Worm (Caenorhabditis elegans) whole organism, L1 larva: Measurements from ENCODE around the gene srt-59.
A peak's percentile ranks its signal among the peaks of the same experiment; 100 is the strongest.

Source experiments
- C04F5.9 ChIP-seq: sonication (generic microtip); optimal IDR thresholded peaks from 2 replicates; lab custom pipeline; 2016; ENCODE audit warnings: missing genetic modification characterization, missing compliant biosample characterization
- Y116A8C.19 ChIP-seq: sonication (generic microtip); optimal IDR thresholded peaks from 2 replicates; lab custom pipeline; 2016; ENCODE audit warnings: missing compliant biosample characterization, missing genetic modification characterization, borderline replicate concordance
- alr-1 ChIP-seq: fragments of 200-800 bp; sonication (Bioruptor generic); optimal IDR thresholded peaks from 2 replicates; lab custom pipeline; 2018; ENCODE audit warnings: borderline replicate concordance, mild to moderate bottlenecking, missing genetic modification characterization, missing compliant biosample characterization
- ama-1 ChIP-seq: fragments of 150-350 bp; optimal IDR thresholded peaks from 2 replicates; lab custom pipeline; 2014
- blmp-1 ChIP-seq: fragments of 150-350 bp; optimal IDR thresholded peaks from 2 replicates; lab custom pipeline; 2014; ENCODE audit warnings: missing biosample characterization, missing genetic modification characterization
- ceh-63 ChIP-seq: fragments of 200-800 bp; sonication (Bioruptor generic); optimal IDR thresholded peaks from 2 replicates; lab custom pipeline; 2018; ENCODE audit warnings: mild to moderate bottlenecking, missing genetic modification characterization, missing compliant biosample characterization
- ceh-82 ChIP-seq, 3 experiments: fragments of 150-350 bp in 1 of 3; sonication (generic microtip) in 2 of 3; optimal IDR thresholded peaks; 2 replicates each; lab custom pipeline; 2014 to 2017; ENCODE audit warnings: missing biosample characterization in 3 of 3, missing genetic modification characterization in 3 of 3
- ces-1 ChIP-seq: fragments of 150-350 bp; optimal IDR thresholded peaks from 2 replicates; lab custom pipeline; 2014; ENCODE audit warnings: missing biosample characterization, missing genetic modification reagents, missing genetic modification characterization
- dsc-1 ChIP-seq: sonication (generic microtip); optimal IDR thresholded peaks from 2 replicates; lab custom pipeline; 2016; ENCODE audit warnings: mild to moderate bottlenecking, missing genetic modification characterization, missing compliant biosample characterization
- efl-1 ChIP-seq, 4 experiments: fragments of 150-350 bp; optimal IDR thresholded peaks in 3 of 4; peaks in 1 of 4; 1 replicate in 1 of 4; 2 replicates in 3 of 4; lab custom pipeline; 2014; ENCODE audit warnings: missing biosample characterization in 2 of 4, missing genetic modification characterization in 2 of 4, missing genetic modification reagents in 2 of 4
- egl-13 ChIP-seq: sonication (generic microtip); optimal IDR thresholded peaks from 2 replicates; lab custom pipeline; 2016; ENCODE audit warnings: missing genotype, missing genetic modification reagents, missing genetic modification characterization, missing compliant biosample characterization
- egl-27 ChIP-seq, 2 experiments: fragments of 150-350 bp in 1 of 2; sonication (generic microtip); optimal IDR thresholded peaks; 3 replicates each; lab custom pipeline; 2017 to 2018; ENCODE audit warnings: missing biosample characterization in 2 of 2, missing genetic modification characterization in 2 of 2, missing genetic modification reagents in 2 of 2
- fkh-10 ChIP-seq: sonication (generic microtip); optimal IDR thresholded peaks from 2 replicates; lab custom pipeline; 2017; ENCODE audit warnings: missing biosample characterization, missing genetic modification reagents, missing genetic modification characterization
- grh-1 ChIP-seq: fragments of 200-800 bp; sonication (Bioruptor generic); IDR thresholded peaks from 2 replicates; pipeline ENCODE4 v1.3.6; 2022; ENCODE audit warnings: missing genetic modification reagents, missing genetic modification characterization, missing compliant biosample characterization
- hlh-17 ChIP-seq: fragments of 200-800 bp; sonication (Bioruptor generic); optimal IDR thresholded peaks from 2 replicates; lab custom pipeline; 2018; ENCODE audit warnings: missing genetic modification characterization, mild to moderate bottlenecking, missing compliant biosample characterization, moderate library complexity, borderline replicate concordance
- hpl-2 ChIP-seq: fragments of 150-350 bp; optimal IDR thresholded peaks from 2 replicates; lab custom pipeline; 2014; ENCODE audit warnings: missing biosample characterization, missing genetic modification reagents, missing genetic modification characterization
- irx-1 ChIP-seq: sonication (generic microtip); optimal IDR thresholded peaks from 2 replicates; lab custom pipeline; 2016; ENCODE audit warnings: missing genetic modification characterization, missing compliant biosample characterization
- isw-1 ChIP-seq: fragments of 200-800 bp; sonication (Bioruptor generic); IDR thresholded peaks from 2 replicates; pipeline ENCODE4 v1.3.6; 2022; ENCODE audit warnings: missing genetic modification characterization, missing compliant biosample characterization
- lin-13 ChIP-seq: fragments of 150-350 bp; optimal IDR thresholded peaks from 2 replicates; lab custom pipeline; 2014; ENCODE audit warnings: missing biosample characterization, missing genetic modification reagents, missing genetic modification characterization
- lin-14 ChIP-seq: fragments of 200-800 bp; sonication (Bioruptor generic); optimal IDR thresholded peaks from 2 replicates; lab custom pipeline; 2018; ENCODE audit warnings: mild to moderate bottlenecking, missing genetic modification characterization, moderate library complexity, missing compliant biosample characterization
- lin-39 ChIP-seq: fragments of 150-350 bp; optimal IDR thresholded peaks from 2 replicates; lab custom pipeline; 2014; ENCODE audit warnings: missing biosample characterization, missing genetic modification reagents, missing genetic modification characterization
- lsy-2 ChIP-seq, 2 experiments: fragments of 150-350 bp; optimal IDR thresholded peaks; 2 replicates each; lab custom pipeline; 2014; ENCODE audit warnings: missing biosample characterization in 2 of 2, missing genetic modification characterization in 2 of 2
- nhr-20 ChIP-seq: sonication (generic microtip); optimal IDR thresholded peaks from 2 replicates; lab custom pipeline; 2016; ENCODE audit warnings: mild to moderate bottlenecking, missing genetic modification characterization, missing compliant biosample characterization
- nhr-47 ChIP-seq: sonication (generic microtip); optimal IDR thresholded peaks from 2 replicates; lab custom pipeline; 2016; ENCODE audit warnings: mild to moderate bottlenecking, missing genetic modification characterization, moderate library complexity, missing compliant biosample characterization
- nhr-76 ChIP-seq: sonication (generic microtip); optimal IDR thresholded peaks from 2 replicates; lab custom pipeline; 2017; ENCODE audit warnings: missing biosample characterization, missing genetic modification characterization
- nhr-77 ChIP-seq: fragments of 150-350 bp; optimal IDR thresholded peaks from 2 replicates; lab custom pipeline; 2014; ENCODE audit warnings: missing biosample characterization, missing genetic modification characterization
- nhr-85 ChIP-seq: sonication (generic microtip); peaks from one replicate; lab custom pipeline; 2016; ENCODE audit warnings: missing genetic modification characterization, inconsistent platforms, missing compliant biosample characterization
- nhr-90 ChIP-seq: sonication (generic microtip); optimal IDR thresholded peaks from 2 replicates; lab custom pipeline; 2016; ENCODE audit warnings: mild to moderate bottlenecking, missing genetic modification characterization, missing compliant biosample characterization; ENCODE audit not compliant: poor library complexity
- pag-3 ChIP-seq: sonication (generic microtip); optimal IDR thresholded peaks from 2 replicates; lab custom pipeline; 2017; ENCODE audit warnings: missing genetic modification characterization, mild to moderate bottlenecking, missing compliant biosample characterization, antibody characterized with exemption, borderline replicate concordance; ENCODE audit not compliant: insufficient read depth
- rnt-1 ChIP-seq: sonication (generic microtip); optimal IDR thresholded peaks from 2 replicates; lab custom pipeline; 2016; ENCODE audit warnings: mild to moderate bottlenecking, missing genetic modification characterization, moderate library complexity, missing compliant biosample characterization
- snpc-4 ChIP-seq: fragments of 150-350 bp; optimal IDR thresholded peaks from 2 replicates; lab custom pipeline; 2014; ENCODE audit warnings: missing biosample characterization, missing genetic modification characterization
- snu-23 ChIP-seq: sonication (generic microtip); optimal IDR thresholded peaks from 2 replicates; lab custom pipeline; 2016; ENCODE audit warnings: missing genetic modification characterization, missing compliant biosample characterization
- tbx-2 ChIP-seq: sonication (generic microtip); optimal IDR thresholded peaks from 2 replicates; lab custom pipeline; 2016; ENCODE audit warnings: missing genetic modification characterization, missing compliant biosample characterization
- unc-98 ChIP-seq: fragments of 200-800 bp; sonication (Bioruptor generic); IDR thresholded peaks from 2 replicates; pipeline ENCODE4 v1.3.6; 2022; ENCODE audit warnings: missing genetic modification characterization, missing compliant biosample characterization
- vab-15 ChIP-seq: sonication (generic microtip); optimal IDR thresholded peaks from 2 replicates; lab custom pipeline; 2017; ENCODE audit warnings: missing genotype, mild to moderate bottlenecking, missing genetic modification characterization, missing compliant biosample characterization
- xbp-1 ChIP-seq: sonication (generic microtip); optimal IDR thresholded peaks from 2 replicates; lab custom pipeline; 2016; ENCODE audit warnings: missing genetic modification characterization, missing compliant biosample characterization
- ztf-4 ChIP-seq: fragments of 150-350 bp; optimal IDR thresholded peaks from 2 replicates; lab custom pipeline; 2014; ENCODE audit warnings: missing biosample characterization, missing genetic modification characterization

The srt-59 gene

ce11 chrIV:603543-603942, 2.0 kb upstream of the srt-59 start, which contains the start of gene prmt-4:
prmt-4 (minus strand) TSS chrIV:603643.
- TF ChIP-seq efl-1 (optimal IDR thresholded peaks at IDR 0.05; lab: Kevin White, UChicago) (no peak), efl-1 (GFP tag; optimal IDR thresholded peaks at IDR 0.05 in 1 of 2; lab: Kevin White, UChicago) (peak in 1 of 2 experiments; percentile 9), lin-14 (no peak), grh-1 (GFP tag; lab: Robert Waterston, UW) (no peak), tbx-2 (no peak), nhr-90 (tag; lab: Kevin White, UChicago) (no peak), fkh-10 (GFP tag; lab: Kevin White, UChicago) (no peak), egl-13 (tag; lab: Kevin White, UChicago) (no peak), ces-1 (GFP tag; lab: Kevin White, UChicago) (no peak), dsc-1 (tag; lab: Kevin White, UChicago) (no peak)

ce11 chrIV:596292-596952, 5.1 kb downstream of the srt-59 start, which contains the start of the genes C18H7.7 and C18H7.11:
C18H7.7 (minus strand) TSS chrIV:596392.
C18H7.11 (plus strand) TSS chrIV:596902.
- no peak for TF ChIP-seq hpl-2
- no peak for TF ChIP-seq ama-1
- TF ChIP-seq egl-13 (tag; lab: Kevin White, UChicago): no peak
- no peak for TF ChIP-seq ces-1 (GFP tag; lab: Kevin White, UChicago)
- TF ChIP-seq nhr-77: no peak
- no peak for TF ChIP-seq Y116A8C.19 (tag; lab: Kevin White, UChicago)
- TF ChIP-seq grh-1 (GFP tag; lab: Robert Waterston, UW): no peak
- TF ChIP-seq nhr-85 (tag; lab: Kevin White, UChicago): no peak
- no peak for TF ChIP-seq hlh-17 (GFP tag; lab: Kevin White, UChicago)
- no peak for TF ChIP-seq unc-98 (GFP tag; lab: Robert Waterston, UW)
- TF ChIP-seq fkh-10 (GFP tag; lab: Kevin White, UChicago): no peak
- TF ChIP-seq egl-27 (tag; optimal IDR thresholded peaks at IDR 0.05; lab: Kevin White, UChicago): no peak
- TF ChIP-seq ceh-82 (tag; optimal IDR thresholded peaks at IDR 0.05; lab: Kevin White, UChicago): no peak
- TF ChIP-seq snu-23: no peak
- no peak for TF ChIP-seq rnt-1 (tag; lab: Kevin White, UChicago)
- TF ChIP-seq nhr-47 (tag; lab: Kevin White, UChicago): no peak

ce11 chrIV:594840-595239, 6.7 kb downstream of the srt-59 start:
- TF ChIP-seq irx-1 (tag; lab: Kevin White, UChicago) (no peak), snu-23 (no peak), lin-39 (tag; lab: Kevin White, UChicago) (no peak), C04F5.9 (tag; lab: Kevin White, UChicago) (no peak), ztf-4 (tag; lab: Kevin White, UChicago) (no peak), lin-13 (no peak)

ce11 chrIV:593029-593428, 8.5 kb downstream of the srt-59 start, which contains the start of gene C18H7.4:
C18H7.4 (plus strand) TSS chrIV:593329.
- TF ChIP-seq alr-1 (no peak), lin-39 (tag; lab: Kevin White, UChicago) (no peak), vab-15 (tag; lab: Kevin White, UChicago) (no peak), lsy-2 (tag; optimal IDR thresholded peaks at IDR 0.05; lab: Kevin White, UChicago) (no peak), fkh-10 (GFP tag; lab: Kevin White, UChicago) (no peak), egl-13 (tag; lab: Kevin White, UChicago) (no peak), pag-3 (tag; lab: Kevin White, UChicago) (no peak), xbp-1 (tag; lab: Kevin White, UChicago) (no peak), ceh-63 (GFP tag; lab: Kevin White, UChicago) (no peak), ztf-4 (tag; lab: Kevin White, UChicago) (no peak), hpl-2 (no peak), blmp-1 (no peak), snpc-4 (no peak), nhr-20 (tag; lab: Kevin White, UChicago) (no peak), ama-1 (no peak), nhr-76 (tag; lab: Kevin White, UChicago) (no peak), isw-1 (no peak), nhr-47 (tag; lab: Kevin White, UChicago) (no peak), lin-14 (no peak)
- TF ChIP-seq, all 84 proteins: peak for 0
